In genomic region chrX:13319376-13319883, dm6 we compare ENCODE assay signal across 1 fruit fly cellular context.
TF ChIP-seq lines count a peak whose summit lies in the region.

No protein-coding gene starts in this region.

TF ChIP-seq in whole organism, embryonic, 481 proteins besides CTCF, POLR2A, EP300 and RAD21 (continued from another document):
- TF ChIP-seq CG6683 (GFP tag; optimal IDR thresholded peaks at IDR 0.05; lab: Kevin White, UChicago), result peak; percentile 28
- peak; percentile 29 for TF ChIP-seq CG8924 (tag; optimal IDR thresholded peaks at IDR 0.05; lab: Kevin White, UChicago)
- no peak for TF ChIP-seq CG32767 (GFP tag; IDR thresholded peaks at IDR 0.05; lab: Robert Waterston, UW)
- TF ChIP-seq CG2712 (tag; optimal IDR thresholded peaks at IDR 0.05; lab: Kevin White, UChicago), result peak; percentile 50
- no peak for TF ChIP-seq CG12155 (GFP tag; optimal IDR thresholded peaks at IDR 0.05; lab: Kevin White, UChicago)
- TF ChIP-seq CG7556 (GFP tag; optimal IDR thresholded peaks at IDR 0.05; lab: Kevin White, UChicago), result peak; percentile 31
- peak; percentile 29 for TF ChIP-seq CG6854 (GFP tag; optimal IDR thresholded peaks at IDR 0.05; lab: Kevin White, UChicago)
- no peak for TF ChIP-seq ind (GFP tag; optimal IDR thresholded peaks at IDR 0.05; lab: Kevin White, UChicago)
- TF ChIP-seq twi (tag; optimal IDR thresholded peaks at IDR 0.05; lab: Kevin White, UChicago), result no peak
- TF ChIP-seq CG12659 (GFP tag; optimal IDR thresholded peaks at IDR 0.05; lab: Kevin White, UChicago), result peak; percentile 38
- peak; percentile 51 for TF ChIP-seq Fer3 (tag; optimal IDR thresholded peaks at IDR 0.05; lab: Kevin White, UChicago)
- TF ChIP-seq Gug (GFP tag; IDR thresholded peaks at IDR 0.05; lab: Robert Waterston, UW), result no peak
- peak; percentile 26; the same call in 1 of the 2 replicates for TF ChIP-seq klu (GFP tag; IDR thresholded peaks at IDR 0.05; lab: Robert Waterston, UW)
- peak; percentile 53 for TF ChIP-seq CG7839 (tag; optimal IDR thresholded peaks at IDR 0.05; lab: Kevin White, UChicago)
- no peak for TF ChIP-seq al (GFP tag; IDR thresholded peaks at IDR 0.05; lab: Robert Waterston, UW)
- TF ChIP-seq row (GFP tag; IDR thresholded peaks at IDR 0.05; lab: Robert Waterston, UW), result peak; percentile 88
- peak; percentile 22 for TF ChIP-seq phol (tag; optimal IDR thresholded peaks at IDR 0.05; lab: Kevin White, UChicago)
- peak; percentile 62 for TF ChIP-seq grau (tag; optimal IDR thresholded peaks at IDR 0.05; lab: Kevin White, UChicago)
- TF ChIP-seq Meics (GFP tag; optimal IDR thresholded peaks at IDR 0.05; lab: Kevin White, UChicago), result peak; percentile 55
- TF ChIP-seq CG9215 (GFP tag; IDR thresholded peaks at IDR 0.05; lab: Robert Waterston, UW), result 0 out of 2 replicates have a peak, but pooled peaks have one; percentile 26
- TF ChIP-seq Camta (GFP tag; optimal IDR thresholded peaks at IDR 0.05; lab: Kevin White, UChicago), result no peak
- TF ChIP-seq ftz-f1 (GFP tag; optimal IDR thresholded peaks at IDR 0.05; lab: Kevin White, UChicago), result peak; percentile 62
- TF ChIP-seq esg (GFP tag; conservative IDR thresholded peaks at IDR 0.05; lab: Robert Waterston, UW), result no peak
- TF ChIP-seq chn (GFP tag; optimal IDR thresholded peaks at IDR 0.05; lab: Kevin White, UChicago), result no peak
- peak; percentile 10 for TF ChIP-seq CG8388 (GFP tag; optimal IDR thresholded peaks at IDR 0.05; lab: Kevin White, UChicago)
- TF ChIP-seq CG6175 (GFP tag; IDR thresholded peaks at IDR 0.05; lab: Robert Waterston, UW), result no peak
- TF ChIP-seq Jarid2 (GFP tag; optimal IDR thresholded peaks at IDR 0.05; lab: Kevin White, UChicago), result peak; percentile 21
- TF ChIP-seq slbo (GFP tag; IDR thresholded peaks at IDR 0.05; lab: Robert Waterston, UW), result peak; percentile 29; the same call in 1 of the 2 replicates
- peak; percentile 47 for TF ChIP-seq CG12391 (tag; optimal IDR thresholded peaks at IDR 0.05; lab: Kevin White, UChicago)
- TF ChIP-seq CG13775 (GFP tag; optimal IDR thresholded peaks at IDR 0.05; lab: Kevin White, UChicago), result peak; percentile 14
- peak; percentile 22 for TF ChIP-seq abd-A (tag; optimal IDR thresholded peaks at IDR 0.05; lab: Kevin White, UChicago)
- TF ChIP-seq CG11398 (GFP tag; optimal IDR thresholded peaks at IDR 0.05; lab: Kevin White, UChicago), result no peak
- TF ChIP-seq NfI (GFP tag; optimal IDR thresholded peaks at IDR 0.05; lab: Kevin White, UChicago), result peak; percentile 36
- TF ChIP-seq CG1832 (GFP tag; optimal IDR thresholded peaks at IDR 0.05; lab: Kevin White, UChicago), result peak; percentile 76
- peak; percentile 57 for TF ChIP-seq CG10147 (GFP tag; optimal IDR thresholded peaks at IDR 0.05; lab: Kevin White, UChicago)
- TF ChIP-seq CG1529 (GFP tag; optimal IDR thresholded peaks at IDR 0.05; lab: Kevin White, UChicago), result no peak
- no peak for TF ChIP-seq CG12236 (GFP tag; optimal IDR thresholded peaks at IDR 0.05; lab: Kevin White, UChicago)
- TF ChIP-seq CG4854 (GFP tag; optimal IDR thresholded peaks at IDR 0.05; lab: Kevin White, UChicago), result no peak
- 0 out of 2 replicates have a peak, but pooled peaks have one; percentile 28 for TF ChIP-seq CG32532 (GFP tag; IDR thresholded peaks at IDR 0.05; lab: Robert Waterston, UW)
- peak; percentile 60 for TF ChIP-seq lab (GFP tag; optimal IDR thresholded peaks at IDR 0.05; lab: Kevin White, UChicago)
- TF ChIP-seq CG30403 (GFP tag; optimal IDR thresholded peaks at IDR 0.05; lab: Kevin White, UChicago), result peak; percentile 38
- no peak for TF ChIP-seq CG17802 (tag; optimal IDR thresholded peaks at IDR 0.05; lab: Kevin White, UChicago)
- peak; percentile 52 for TF ChIP-seq CoRest (tag; optimal IDR thresholded peaks at IDR 0.05; lab: Kevin White, UChicago)
- peak; percentile 24 for TF ChIP-seq CG4328 (GFP tag; optimal IDR thresholded peaks at IDR 0.05; lab: Kevin White, UChicago)
- peak; percentile 27; the same call in 1 of the 2 replicates for TF ChIP-seq Ptx1 (GFP tag; IDR thresholded peaks at IDR 0.05; lab: Robert Waterston, UW)
- TF ChIP-seq Sox100B (GFP tag; optimal IDR thresholded peaks at IDR 0.05; lab: Kevin White, UChicago), result peak; percentile 65
- peak; percentile 63 for TF ChIP-seq CG18599 (GFP tag; optimal IDR thresholded peaks at IDR 0.05; lab: Kevin White, UChicago)
- peak; percentile 60 for TF ChIP-seq CG11504 (tag; optimal IDR thresholded peaks at IDR 0.05; lab: Kevin White, UChicago)
- peak; percentile 2 for TF ChIP-seq Oli (tag; optimal IDR thresholded peaks at IDR 0.05; lab: Kevin White, UChicago)
- TF ChIP-seq lbe (GFP tag; optimal IDR thresholded peaks at IDR 0.05; lab: Kevin White, UChicago), result peak; percentile 20
- TF ChIP-seq CG42726 (GFP tag; IDR thresholded peaks at IDR 0.05; lab: Robert Waterston, UW; ENCODE audit: partially characterized antibody), result no peak
- TF ChIP-seq Antp (GFP tag; optimal IDR thresholded peaks at IDR 0.05; lab: Kevin White, UChicago), result no peak
- TF ChIP-seq CG18764 (GFP tag; optimal IDR thresholded peaks at IDR 0.05; lab: Kevin White, UChicago), result no peak
- peak; percentile 53 to 80 for TF ChIP-seq Trl (optimal IDR thresholded peaks at IDR 0.05; lab: Kevin White, UChicago)
- no peak for TF ChIP-seq Trl (GFP tag; optimal IDR thresholded peaks at IDR 0.05; lab: Kevin White, UChicago)
- peak; percentile 50 for TF ChIP-seq sens (GFP tag; lab: Kevin White, UChicago)
- no peak for TF ChIP-seq BEAF-32 (GFP tag; optimal IDR thresholded peaks at IDR 0.05; lab: Kevin White, UChicago)
- 0 out of 2 replicates have a peak, but pooled peaks have one; percentile 27 for TF ChIP-seq rib (GFP tag; IDR thresholded peaks at IDR 0.05; lab: Robert Waterston, UW)
- peak; percentile 81 for TF ChIP-seq sr (GFP tag; IDR thresholded peaks at IDR 0.05; lab: Robert Waterston, UW)
- TF ChIP-seq CG15514 (GFP tag; optimal IDR thresholded peaks at IDR 0.05; lab: Kevin White, UChicago), result peak; percentile 28
- no peak for TF ChIP-seq CG2116 (GFP tag; optimal IDR thresholded peaks at IDR 0.05; lab: Kevin White, UChicago)
- peak in 1 of 2 experiments; percentile 11 for TF ChIP-seq dpn (GFP tag; optimal IDR thresholded peaks at IDR 0.05; lab: Kevin White, UChicago)
- peak; percentile 48 for TF ChIP-seq D19A (tag; optimal IDR thresholded peaks at IDR 0.05; lab: Kevin White, UChicago)
- peak; percentile 43 for TF ChIP-seq exex (tag; optimal IDR thresholded peaks at IDR 0.05; lab: Kevin White, UChicago)
- no peak for TF ChIP-seq vnd (GFP tag; IDR thresholded peaks at IDR 0.05; lab: Robert Waterston, UW; ENCODE audit: partially characterized antibody)
- peak; percentile 73 for TF ChIP-seq CG2678 (tag; optimal IDR thresholded peaks at IDR 0.05; lab: Kevin White, UChicago)
- no peak for TF ChIP-seq Aef1 (GFP tag; IDR thresholded peaks at IDR 0.05; lab: Robert Waterston, UW)
- 0 out of 2 replicates have a peak, but pooled peaks have one; percentile 14 for TF ChIP-seq Rfx (GFP tag; IDR thresholded peaks at IDR 0.05; lab: Robert Waterston, UW)
